Worm (Caenorhabditis elegans) whole organism, early embryonic: ENCODE measurements around the gene sul-2.

Experiments
- ceh-36 ChIP-seq: sonication (generic microtip); optimal IDR thresholded peaks from 2 replicates; lab custom pipeline; 2016; ENCODE audit warnings: missing genetic modification characterization, inconsistent platforms, missing compliant biosample characterization
- flt-1 ChIP-seq: fragments of 200-800 bp; sonication (Bioruptor generic); IDR thresholded peaks from 2 replicates; pipeline ENCODE4 v1.3.6; 2022; ENCODE audit warnings: missing genetic modification characterization, missing compliant biosample characterization

ce11 chrV:8171688-8172087 is 14.1 kb downstream of the sul-2 start:
- TF ChIP-seq ceh-36 = no peak
- no peak for TF ChIP-seq flt-1 (GFP tag; lab: Robert Waterston, UW)
